Worm (Caenorhabditis elegans) whole organism, late embryonic: ENCODE results near the gene miro-1.

Source experiments
- ahr-1 ChIP-seq: sonication (generic microtip); optimal IDR thresholded peaks from 2 replicates; lab custom pipeline; 2016; ENCODE audit warnings: missing genetic modification characterization, missing compliant biosample characterization
- ama-1 ChIP-seq: fragments of 150-350 bp; optimal IDR thresholded peaks from 2 replicates; lab custom pipeline; 2014
- ceh-9 ChIP-seq: sonication (generic microtip); optimal IDR thresholded peaks from 2 replicates; lab custom pipeline; 2016; ENCODE audit warnings: mild to moderate bottlenecking, missing genetic modification characterization, inconsistent platforms, missing compliant biosample characterization
- dmd-4 ChIP-seq: sonication (generic microtip); optimal IDR thresholded peaks from 2 replicates; lab custom pipeline; 2016; ENCODE audit warnings: borderline replicate concordance, missing genetic modification characterization, missing compliant biosample characterization
- ets-4 ChIP-seq: sonication (generic microtip); optimal IDR thresholded peaks from 2 replicates; lab custom pipeline; 2016; ENCODE audit warnings: missing genetic modification characterization, missing compliant biosample characterization
- nfya-1 ChIP-seq: sonication (generic microtip); optimal IDR thresholded peaks from 2 replicates; lab custom pipeline; 2017; ENCODE audit warnings: missing genetic modification characterization, mild to moderate bottlenecking, missing compliant biosample characterization, antibody characterized with exemption, moderate library complexity
- nhr-11 ChIP-seq: fragments of 150-350 bp; optimal IDR thresholded peaks from 2 replicates; lab custom pipeline; 2014; ENCODE audit warnings: missing biosample characterization, missing genetic modification characterization
- pag-3 ChIP-seq: sonication (generic microtip); optimal IDR thresholded peaks from 2 replicates; lab custom pipeline; 2016; ENCODE audit warnings: missing compliant biosample characterization, missing genetic modification characterization, borderline replicate concordance
- pax-1 ChIP-seq: fragments of 150-350 bp; optimal IDR thresholded peaks from 2 replicates; lab custom pipeline; 2014; ENCODE audit warnings: missing biosample characterization, missing genetic modification characterization
- pha-4 ChIP-seq: fragments of 150-350 bp; optimal IDR thresholded peaks from 2 replicates; lab custom pipeline; 2018; ENCODE audit warnings: missing biosample characterization, missing genetic modification reagents, missing genetic modification characterization
- pqm-1 ChIP-seq: sonication (generic microtip); optimal IDR thresholded peaks from 2 replicates; lab custom pipeline; 2016; ENCODE audit warnings: missing genetic modification characterization, missing compliant biosample characterization
- unc-55 ChIP-seq: sonication (generic microtip); optimal IDR thresholded peaks from 2 replicates; lab custom pipeline; 2017; ENCODE audit warnings: missing biosample characterization, missing genetic modification reagents, missing genetic modification characterization
- unc-86 ChIP-seq: sonication (generic microtip); optimal IDR thresholded peaks from 2 replicates; lab custom pipeline; 2016; ENCODE audit warnings: missing genetic modification characterization, missing compliant biosample characterization

ce11 chrIV:4744167-4744566, 28.6 kb upstream of the miro-1 start, which contains the start of gene hoe-1:
- TF ChIP-seq pha-4 (tag; lab: Kevin White, UChicago): no peak
- no peak for TF ChIP-seq ama-1 (lab: Kevin White, UChicago)
- TF ChIP-seq nfya-1: no peak
- TF ChIP-seq dmd-4 (tag; lab: Kevin White, UChicago): no peak
- TF ChIP-seq unc-55: no peak
- TF ChIP-seq pag-3 (tag; lab: Kevin White, UChicago): no peak
- no peak for TF ChIP-seq unc-86 (tag; lab: Kevin White, UChicago)
- no peak for TF ChIP-seq nhr-11
- TF ChIP-seq ahr-1 (tag; lab: Kevin White, UChicago): no peak
- TF ChIP-seq pqm-1 (tag; lab: Kevin White, UChicago): no peak
- TF ChIP-seq ets-4 (tag; lab: Kevin White, UChicago): no peak
- no peak for TF ChIP-seq ceh-9 (tag; lab: Kevin White, UChicago)
- TF ChIP-seq pax-1: no peak
